Worm (Caenorhabditis elegans) whole organism, mixed stage, embryonic: Measurements from ENCODE around the gene F26D2.14.

Experiments
- M03D4.4 ChIP-seq: sonication (generic microtip); optimal IDR thresholded peaks from 2 replicates; lab custom pipeline; 2017; ENCODE audit warnings: mild to moderate bottlenecking, missing genetic modification characterization, missing compliant biosample characterization
- bed-3 ChIP-seq: fragments of 200-800 bp; sonication (Bioruptor generic); optimal IDR thresholded peaks from 3 replicates; lab custom pipeline; 2018; ENCODE audit warnings: mild to moderate bottlenecking, missing genetic modification characterization, moderate library complexity, missing compliant biosample characterization
- blmp-1 ChIP-seq: fragments of 150-350 bp; optimal IDR thresholded peaks from 2 replicates; lab custom pipeline; 2014; ENCODE audit warnings: missing biosample characterization, missing genetic modification characterization
- ceh-83 ChIP-seq: fragments of 200-800 bp; sonication (Bioruptor generic); optimal IDR thresholded peaks from 2 replicates; lab custom pipeline; 2018; ENCODE audit warnings: mild to moderate bottlenecking, missing genetic modification characterization, missing compliant biosample characterization
- cnd-1 ChIP-seq: fragments of 200-800 bp; sonication (Bioruptor generic); optimal IDR thresholded peaks from 2 replicates; lab custom pipeline; 2018; ENCODE audit warnings: mild to moderate bottlenecking, missing genetic modification characterization, missing compliant biosample characterization
- drap-1 ChIP-seq: fragments of 200-800 bp; sonication (Bioruptor generic); optimal IDR thresholded peaks from 3 replicates; lab custom pipeline; 2018; ENCODE audit warnings: mild to moderate bottlenecking, missing genetic modification characterization, missing compliant biosample characterization
- elt-1 ChIP-seq: sonication (generic microtip); optimal IDR thresholded peaks from 2 replicates; lab custom pipeline; 2017; ENCODE audit warnings: missing genetic modification characterization, mild to moderate bottlenecking, missing compliant biosample characterization, antibody characterized with exemption, moderate library complexity, borderline replicate concordance; ENCODE audit not compliant: insufficient read depth
- elt-3 ChIP-seq: fragments of 150-350 bp; optimal IDR thresholded peaks from 2 replicates; lab custom pipeline; 2014; ENCODE audit warnings: missing biosample characterization, missing genetic modification characterization
- flh-1 ChIP-seq: fragments of 200-800 bp; sonication (Bioruptor generic); optimal IDR thresholded peaks from 2 replicates; lab custom pipeline; 2018; ENCODE audit warnings: mild to moderate bottlenecking, missing genetic modification characterization, moderate library complexity, missing compliant biosample characterization
- ham-2 ChIP-seq: fragments of 200-800 bp; sonication (Bioruptor generic); optimal IDR thresholded peaks from 2 replicates; lab custom pipeline; 2018; ENCODE audit warnings: mild to moderate bottlenecking, missing genetic modification characterization, missing compliant biosample characterization
- hlh-1 ChIP-seq: fragments of 150-350 bp; optimal IDR thresholded peaks from 2 replicates; lab custom pipeline; 2014; ENCODE audit warnings: missing biosample characterization, missing genetic modification reagents, missing genetic modification characterization
- lin-13 ChIP-seq: fragments of 150-350 bp; optimal IDR thresholded peaks from 2 replicates; lab custom pipeline; 2014; ENCODE audit warnings: missing biosample characterization, missing genetic modification characterization
- lin-32 ChIP-seq: fragments of 200-800 bp; sonication (Bioruptor generic); optimal IDR thresholded peaks from 2 replicates; lab custom pipeline; 2018; ENCODE audit warnings: mild to moderate bottlenecking, missing genetic modification characterization, missing compliant biosample characterization
- lsy-2 ChIP-seq: fragments of 150-350 bp; optimal IDR thresholded peaks from 2 replicates; lab custom pipeline; 2014; ENCODE audit warnings: missing biosample characterization, missing genetic modification characterization
- nhr-12 ChIP-seq: fragments of 150-350 bp; optimal IDR thresholded peaks from 2 replicates; lab custom pipeline; 2014; ENCODE audit warnings: missing biosample characterization, missing genetic modification characterization
- nhr-2 ChIP-seq: fragments of 150-350 bp; optimal IDR thresholded peaks from 2 replicates; lab custom pipeline; 2014; ENCODE audit warnings: missing biosample characterization, missing genetic modification characterization
- nhr-237 ChIP-seq: fragments of 150-350 bp; optimal IDR thresholded peaks from 2 replicates; lab custom pipeline; 2014; ENCODE audit warnings: missing biosample characterization, missing genetic modification characterization
- nhr-28 ChIP-seq: fragments of 150-350 bp; optimal IDR thresholded peaks from 2 replicates; lab custom pipeline; 2014; ENCODE audit warnings: missing biosample characterization, missing genetic modification characterization
- pha-4 ChIP-seq: fragments of 150-350 bp; optimal IDR thresholded peaks from 2 replicates; lab custom pipeline; 2018; ENCODE audit warnings: missing biosample characterization, missing genetic modification reagents, missing genetic modification characterization
- snpc-4 ChIP-seq: fragments of 150-350 bp; optimal IDR thresholded peaks from 2 replicates; lab custom pipeline; 2014; ENCODE audit warnings: missing biosample characterization, missing genetic modification characterization
- sptf-1 ChIP-seq: sonication (generic microtip); optimal IDR thresholded peaks from 2 replicates; lab custom pipeline; 2017; ENCODE audit warnings: mild to moderate bottlenecking, missing genetic modification characterization, moderate library complexity, missing compliant biosample characterization
- tbx-8 ChIP-seq: fragments of 200-800 bp; sonication (Bioruptor generic); optimal IDR thresholded peaks from 2 replicates; lab custom pipeline; 2018; ENCODE audit warnings: mild to moderate bottlenecking, missing genetic modification characterization, moderate library complexity, missing compliant biosample characterization
- unc-120 ChIP-seq: sonication (generic microtip); optimal IDR thresholded peaks from 2 replicates; lab custom pipeline; 2017; ENCODE audit warnings: missing genetic modification characterization, missing compliant biosample characterization; ENCODE audit not compliant: poor library complexity, severe bottlenecking
- unc-39 ChIP-seq: fragments of 150-350 bp; optimal IDR thresholded peaks from 2 replicates; lab custom pipeline; 2014; ENCODE audit warnings: missing biosample characterization, missing genetic modification characterization
- unc-62 ChIP-seq: fragments of 150-350 bp; optimal IDR thresholded peaks from 2 replicates; lab custom pipeline; 2014; ENCODE audit warnings: missing biosample characterization, missing genetic modification reagents, missing genetic modification characterization
- zip-8 ChIP-seq: fragments of 150-350 bp; optimal IDR thresholded peaks from 2 replicates; lab custom pipeline; 2014; ENCODE audit warnings: missing biosample characterization, missing genetic modification characterization
- ztf-11 ChIP-seq: fragments of 150-350 bp; optimal IDR thresholded peaks from 2 replicates; lab custom pipeline; 2014; ENCODE audit warnings: missing biosample characterization, missing genetic modification characterization

F26D2.14 gene

DNA sequence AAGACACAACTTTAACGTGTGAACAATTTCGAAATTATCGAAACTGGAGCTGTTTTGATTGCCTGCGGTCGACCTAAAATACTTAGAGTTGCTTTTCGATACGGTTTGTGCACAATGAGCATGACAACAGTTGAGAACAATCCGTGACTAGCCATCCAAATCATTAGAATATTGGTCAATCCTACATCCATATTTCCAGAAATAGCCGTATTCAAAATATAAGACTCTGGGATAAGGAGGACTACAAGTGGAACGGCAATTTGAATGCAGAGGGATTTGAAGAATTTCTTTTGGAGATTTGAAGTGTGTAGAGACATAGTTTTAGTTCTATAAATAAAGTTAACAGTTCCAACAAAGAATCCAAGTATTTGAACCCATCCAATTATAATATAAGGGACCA lies 23.7 kb downstream of the F26D2.14 start:
- TF ChIP-seq elt-3 (tag; lab: Kevin White, UChicago) = no peak
- no peak for TF ChIP-seq unc-39 (tag; lab: Kevin White, UChicago)
- TF ChIP-seq drap-1 (GFP tag; lab: Kevin White, UChicago) = no peak
- TF ChIP-seq ceh-83 (GFP tag; lab: Kevin White, UChicago) = no peak
- TF ChIP-seq tbx-8 (GFP tag; lab: Kevin White, UChicago) = no peak
- no peak for TF ChIP-seq blmp-1 (tag; lab: Kevin White, UChicago)
- no peak for TF ChIP-seq ham-2 (GFP tag; lab: Kevin White, UChicago)
- TF ChIP-seq bed-3 = no peak
- no peak for TF ChIP-seq snpc-4 (tag; lab: Kevin White, UChicago)
- TF ChIP-seq cnd-1 (tag; lab: Kevin White, UChicago) = no peak
- TF ChIP-seq flh-1 (GFP tag; lab: Kevin White, UChicago) = no peak
- TF ChIP-seq zip-8 = no peak

DNA sequence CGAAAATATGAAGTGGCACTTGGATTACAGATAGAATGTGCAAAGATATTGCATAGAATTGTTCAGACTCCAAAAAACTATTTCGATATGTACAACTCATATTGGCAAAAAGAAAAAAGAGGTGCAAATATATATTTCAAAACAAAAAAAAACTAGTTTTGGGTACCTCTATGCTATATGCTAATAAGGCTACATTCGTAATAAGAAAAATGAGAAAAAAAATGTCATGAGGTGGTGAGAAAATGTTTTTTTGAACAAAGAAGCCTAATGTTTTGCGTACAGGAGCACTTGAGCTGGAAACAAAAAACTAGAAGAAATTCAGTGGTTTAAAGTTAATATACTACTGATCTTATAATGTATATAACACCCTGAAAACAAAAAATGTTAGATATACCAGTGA lies 25.2 kb downstream of the F26D2.14 start, which contains the start of gene srh-142:
srh-142 (minus strand) TSS at position 101 of the 400 bp plus-strand sequence.
- TF ChIP-seq bed-3 (no peak), elt-1 (tag; lab: Kevin White, UChicago) (no peak), M03D4.4 (no peak), hlh-1 (no peak)

DNA sequence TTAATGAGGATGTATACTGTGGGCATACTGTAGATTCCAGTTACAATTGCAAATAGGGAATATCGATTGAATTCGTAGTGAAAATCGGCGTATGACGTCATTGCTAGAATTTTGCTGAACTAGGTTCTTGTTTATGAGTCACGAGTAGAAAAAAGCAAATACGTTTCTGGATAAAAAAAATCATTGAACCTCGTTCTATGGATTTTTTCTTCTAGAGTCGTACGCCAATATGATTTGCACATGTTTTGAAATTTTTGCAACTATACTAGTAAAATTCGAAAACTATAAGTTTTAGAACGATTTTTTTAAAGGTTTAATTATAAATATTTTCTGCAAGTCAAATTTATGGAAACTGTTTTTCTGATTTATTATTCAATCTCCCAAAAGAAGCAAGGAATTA lies 32.2 kb downstream of the F26D2.14 start, which contains the start of gene sru-44:
sru-44 (minus strand) TSS at position 101 of the 400 bp plus-strand sequence.
- no peak for TF ChIP-seq lsy-2 (tag; lab: Kevin White, UChicago)
- no peak for TF ChIP-seq unc-62 (GFP tag; lab: Kevin White, UChicago)
- TF ChIP-seq pha-4 (tag; lab: Kevin White, UChicago) = no peak
- TF ChIP-seq, all 35 proteins: peak for 0

- TF ChIP-seq unc-39 (tag; lab: Kevin White, UChicago) = no peak
- TF ChIP-seq lin-13 = no peak
- no peak for TF ChIP-seq hlh-1
- no peak for TF ChIP-seq zip-8
- TF ChIP-seq nhr-237 (tag; lab: Kevin White, UChicago) = no peak
- TF ChIP-seq lin-32 (GFP tag; lab: Kevin White, UChicago) = no peak
Measured at ce11 chrV:16470916-16471315, 35.3 kb downstream of the F26D2.14 start, which contains the start of gene srh-138. TSS of gene srh-138 (minus strand) at chrV:16471016.

DNA sequence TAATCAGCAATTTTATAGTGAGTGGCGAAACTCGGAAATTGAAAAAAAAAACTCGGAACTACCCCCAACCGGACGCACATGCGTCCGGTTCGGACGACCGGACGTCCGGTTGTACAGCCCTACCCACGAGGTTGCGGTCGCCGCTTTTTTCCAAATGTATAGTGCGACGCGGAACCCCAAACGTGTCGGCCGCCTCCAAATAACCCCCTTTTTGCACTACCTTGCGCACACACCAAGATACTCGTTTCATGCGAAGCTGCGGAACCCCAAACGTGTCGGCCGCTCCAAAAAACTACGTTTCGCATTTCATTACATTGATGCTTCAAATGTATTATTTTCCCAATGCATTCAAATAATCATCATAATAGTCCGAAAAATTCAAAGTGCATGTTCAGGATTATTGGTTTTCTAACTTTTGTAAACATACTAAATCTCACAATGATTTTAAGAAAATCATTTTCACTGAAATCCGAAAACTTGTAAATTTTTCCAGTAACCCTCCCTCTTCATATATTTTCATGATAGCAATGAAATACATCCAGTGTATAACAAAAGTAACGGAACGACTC lies 36.4 kb downstream of the F26D2.14 start, which contains the start of gene srw-35:
srw-35 (plus strand) TSS at position 519 of the 569 bp plus-strand sequence.
- no peak for TF ChIP-seq sptf-1 (tag; lab: Kevin White, UChicago)
- TF ChIP-seq unc-39 (tag; lab: Kevin White, UChicago) = no peak
- TF ChIP-seq lin-32 (GFP tag; lab: Kevin White, UChicago) = no peak
- TF ChIP-seq unc-120 (tag; lab: Kevin White, UChicago) = no peak
- TF ChIP-seq unc-62 (GFP tag; lab: Kevin White, UChicago) = no peak
- no peak for TF ChIP-seq flh-1 (GFP tag; lab: Kevin White, UChicago)
- no peak for TF ChIP-seq nhr-28 (tag; lab: Kevin White, UChicago)
- TF ChIP-seq tbx-8 (GFP tag; lab: Kevin White, UChicago) = no peak
- TF ChIP-seq pha-4 (tag; lab: Kevin White, UChicago) = no peak
- no peak for TF ChIP-seq ham-2 (GFP tag; lab: Kevin White, UChicago)
- no peak for TF ChIP-seq ztf-11 (tag; lab: Kevin White, UChicago)
- TF ChIP-seq snpc-4 (tag; lab: Kevin White, UChicago) = no peak
- no peak for TF ChIP-seq drap-1 (GFP tag; lab: Kevin White, UChicago)
- no peak for TF ChIP-seq nhr-12 (tag; lab: Kevin White, UChicago)
- no peak for TF ChIP-seq zip-8
- TF ChIP-seq nhr-237 (tag; lab: Kevin White, UChicago) = no peak
- TF ChIP-seq bed-3 = no peak
- TF ChIP-seq ceh-83 (GFP tag; lab: Kevin White, UChicago) = no peak
- TF ChIP-seq hlh-1 = no peak
- no peak for TF ChIP-seq nhr-2 (tag; lab: Kevin White, UChicago)

ce11 chrV:16479275-16479674 lies 43.6 kb downstream of the F26D2.14 start, which contains the start of gene T08G3.11:
TSS of gene T08G3.11 (minus strand) at chrV:16479375.
- no peak for TF ChIP-seq blmp-1 (tag; lab: Kevin White, UChicago)
